Worm (Caenorhabditis elegans) whole organism, young adult: Measurements from ENCODE around the gene plpr-1.
A peak's percentile ranks its signal among the peaks of the same experiment; 100 is the strongest.

Experiments
- B0261.1 ChIP-seq: sonication (generic microtip); optimal IDR thresholded peaks from 2 replicates; lab custom pipeline; 2016; ENCODE audit warnings: mild to moderate bottlenecking, missing genetic modification characterization, moderate library complexity, missing compliant biosample characterization
- C17E4.6 ChIP-seq: fragments of 200-800 bp; sonication (Bioruptor generic); IDR thresholded peaks from 2 replicates; pipeline ENCODE4 v1.3.6; 2022; ENCODE audit warnings: missing genetic modification reagents, missing genetic modification characterization, missing compliant biosample characterization
- F10E7.11 ChIP-seq: sonication (generic microtip); optimal IDR thresholded peaks from 2 replicates; lab custom pipeline; 2017; ENCODE audit warnings: mild to moderate bottlenecking, missing genetic modification characterization, moderate library complexity, missing compliant biosample characterization
- F23B12.7 ChIP-seq: sonication (generic microtip); optimal IDR thresholded peaks from 2 replicates; lab custom pipeline; 2017; ENCODE audit warnings: missing genetic modification characterization, mild to moderate bottlenecking, missing compliant biosample characterization, antibody characterized with exemption, moderate library complexity; ENCODE audit not compliant: insufficient read depth
- F55B11.4 ChIP-seq: sonication (generic microtip); optimal IDR thresholded peaks from 2 replicates; lab custom pipeline; 2016; ENCODE audit warnings: missing compliant biosample characterization, missing genetic modification characterization, borderline replicate concordance; ENCODE audit not compliant: insufficient read depth
- F57A8.1 ChIP-seq: fragments of 200-800 bp; sonication (Bioruptor generic); optimal IDR thresholded peaks from 2 replicates; lab custom pipeline; 2018; ENCODE audit warnings: mild to moderate bottlenecking, missing genetic modification characterization, moderate library complexity, missing compliant biosample characterization
- K11D2.4 ChIP-seq: fragments of 200-800 bp; sonication (Bioruptor generic); IDR thresholded peaks from 2 replicates; pipeline ENCODE4 v1.3.6; 2022; ENCODE audit warnings: missing genetic modification reagents, missing genetic modification characterization, missing compliant biosample characterization
- T07F8.4 ChIP-seq: sonication (generic microtip); optimal IDR thresholded peaks from 2 replicates; lab custom pipeline; 2016; ENCODE audit warnings: mild to moderate bottlenecking, missing genetic modification characterization, moderate library complexity, missing compliant biosample characterization
- Y53G8AR.9 ChIP-seq: fragments of 200-800 bp; sonication (Bioruptor generic); conservative IDR thresholded peaks from 2 replicates; pipeline ENCODE4 v1.3.6; 2022; ENCODE audit warnings: missing genetic modification reagents, missing genetic modification characterization, missing compliant biosample characterization
- Y56A3A.18 ChIP-seq: fragments of 200-800 bp; sonication (Bioruptor generic); IDR thresholded peaks from 2 replicates; pipeline ENCODE4 v1.3.6; 2022; ENCODE audit warnings: missing genetic modification reagents, missing genetic modification characterization, missing compliant biosample characterization
- Y95B8A.8 ChIP-seq: fragments of 200-800 bp; sonication (Bioruptor generic); IDR thresholded peaks from 2 replicates; pipeline ENCODE4 v1.3.6; 2022; ENCODE audit warnings: missing genetic modification reagents, missing genetic modification characterization, missing compliant biosample characterization
- ZK185.1 ChIP-seq: sonication (generic microtip); optimal IDR thresholded peaks from 2 replicates; lab custom pipeline; 2016; ENCODE audit warnings: mild to moderate bottlenecking, missing genetic modification characterization, missing compliant biosample characterization; ENCODE audit not compliant: poor library complexity, severe bottlenecking
- aptf-3 ChIP-seq: fragments of 200-800 bp; sonication (Bioruptor generic); IDR thresholded peaks from 2 replicates; pipeline ENCODE4 v1.3.6; 2022; ENCODE audit warnings: missing genetic modification characterization, missing compliant biosample characterization
- attf-3 ChIP-seq: fragments of 200-800 bp; sonication (Bioruptor generic); conservative IDR thresholded peaks from 2 replicates; pipeline ENCODE4 v1.3.6; 2022; ENCODE audit warnings: missing genetic modification reagents, missing genetic modification characterization, missing compliant biosample characterization
- attf-6 ChIP-seq: fragments of 200-800 bp; sonication (Bioruptor generic); IDR thresholded peaks from 2 replicates; pipeline ENCODE4 v1.3.6; 2022; ENCODE audit warnings: missing genetic modification reagents, missing genetic modification characterization, missing compliant biosample characterization
- cebp-1 ChIP-seq, 2 experiments: fragments of 200-800 bp in 1 of 2; sonication (Bioruptor generic) in 1 of 2; sonication (generic microtip) in 1 of 2; IDR thresholded peaks in 1 of 2; optimal IDR thresholded peaks in 1 of 2; 2 replicates each; pipeline versions ENCODE4 v1.3.6 to Lab custom; 2017 to 2022; ENCODE audit warnings: missing compliant biosample characterization in 2 of 2, missing genetic modification characterization in 2 of 2, mild to moderate bottlenecking in 1 of 2, missing genetic modification reagents in 1 of 2, moderate library complexity in 1 of 2
- cebp-2 ChIP-seq: fragments of 200-800 bp; sonication (Bioruptor generic); IDR thresholded peaks from 2 replicates; pipeline ENCODE4 v1.3.6; 2022; ENCODE audit warnings: missing genetic modification characterization, missing compliant biosample characterization
- ceh-27 ChIP-seq: fragments of 200-800 bp; sonication (Bioruptor generic); optimal IDR thresholded peaks from 2 replicates; lab custom pipeline; 2018; ENCODE audit warnings: mild to moderate bottlenecking, missing genetic modification characterization, moderate library complexity, missing compliant biosample characterization
- ceh-91 ChIP-seq: fragments of 200-800 bp; sonication (Bioruptor generic); IDR thresholded peaks from 2 replicates; pipeline ENCODE4 v1.3.6; 2022; ENCODE audit warnings: missing genetic modification reagents, missing genetic modification characterization, missing compliant biosample characterization
- chd-7 ChIP-seq: sonication (generic microtip); optimal IDR thresholded peaks from 2 replicates; lab custom pipeline; 2016; ENCODE audit warnings: mild to moderate bottlenecking, missing genetic modification characterization, moderate library complexity, missing compliant biosample characterization
- efl-1 ChIP-seq: fragments of 150-350 bp; optimal IDR thresholded peaks from 2 replicates; lab custom pipeline; 2014; ENCODE audit warnings: missing biosample characterization, missing genetic modification reagents, missing genetic modification characterization
- egl-44 ChIP-seq: fragments of 200-800 bp; sonication (Bioruptor generic); IDR thresholded peaks from 2 replicates; pipeline ENCODE4 v1.3.6; 2022; ENCODE audit warnings: missing genetic modification reagents, missing genetic modification characterization, missing compliant biosample characterization
- gei-17 ChIP-seq: fragments of 200-800 bp; sonication (Bioruptor generic); optimal IDR thresholded peaks from 2 replicates; lab custom pipeline; 2018; ENCODE audit warnings: mild to moderate bottlenecking, missing genetic modification characterization, missing compliant biosample characterization
- him-1 ChIP-seq: sonication (generic microtip); optimal IDR thresholded peaks from 2 replicates; lab custom pipeline; 2016; ENCODE audit warnings: missing genotype, missing genetic modification reagents, missing genetic modification characterization, missing compliant biosample characterization
- hrde-1 ChIP-seq: sonication (generic microtip); optimal IDR thresholded peaks from 2 replicates; lab custom pipeline; 2016; ENCODE audit warnings: missing genetic modification characterization, mild to moderate bottlenecking, missing compliant biosample characterization, moderate library complexity, missing genotype, missing genetic modification reagents, borderline replicate concordance
- lag-1 ChIP-seq: fragments of 200-800 bp; sonication (Bioruptor generic); IDR thresholded peaks from 2 replicates; pipeline ENCODE4 v1.3.6; 2022; ENCODE audit warnings: missing genetic modification reagents, missing genetic modification characterization, missing compliant biosample characterization
- lin-35 ChIP-seq, 3 experiments: fragments of 150-350 bp in 2 of 3; sonication (generic microtip) in 1 of 3; optimal IDR thresholded peaks; 2 replicates each; lab custom pipeline; 2014 to 2018; ENCODE audit warnings: missing biosample characterization in 3 of 3, missing genetic modification characterization in 3 of 3, missing genetic modification reagents in 3 of 3
- lin-40 ChIP-seq: sonication (generic microtip); optimal IDR thresholded peaks from 2 replicates; lab custom pipeline; 2016; ENCODE audit warnings: missing genetic modification characterization, mild to moderate bottlenecking, missing compliant biosample characterization, missing genotype, missing genetic modification reagents
- lir-1 ChIP-seq: fragments of 200-800 bp; sonication (Bioruptor generic); conservative IDR thresholded peaks from 2 replicates; pipeline ENCODE4 v1.3.6; 2022; ENCODE audit warnings: missing genetic modification reagents, missing genetic modification characterization, missing compliant biosample characterization
- lsy-27 ChIP-seq: sonication (generic microtip); optimal IDR thresholded peaks from 2 replicates; lab custom pipeline; 2017; ENCODE audit warnings: missing genetic modification characterization, mild to moderate bottlenecking, missing compliant biosample characterization, antibody characterized with exemption, missing genotype, borderline replicate concordance; ENCODE audit not compliant: insufficient read depth
- madf-10 ChIP-seq: sonication (generic microtip); optimal IDR thresholded peaks from 2 replicates; lab custom pipeline; 2016; ENCODE audit warnings: mild to moderate bottlenecking, missing genetic modification characterization, missing compliant biosample characterization
- madf-8 ChIP-seq: fragments of 200-800 bp; sonication (Bioruptor generic); conservative IDR thresholded peaks from 2 replicates; pipeline ENCODE4 v1.3.6; 2022; ENCODE audit warnings: missing genetic modification reagents, missing genetic modification characterization, missing compliant biosample characterization
- mes-4 ChIP-seq: sonication (generic microtip); optimal IDR thresholded peaks from 2 replicates; lab custom pipeline; 2016; ENCODE audit warnings: missing genotype, missing genetic modification characterization, missing compliant biosample characterization
- mxl-1 ChIP-seq: sonication (generic microtip); optimal IDR thresholded peaks from 2 replicates; lab custom pipeline; 2016; ENCODE audit warnings: missing genetic modification characterization, missing compliant biosample characterization
- nfyb-1 ChIP-seq: fragments of 200-800 bp; sonication (Bioruptor generic); IDR thresholded peaks from 2 replicates; pipeline ENCODE4 v1.3.6; 2022; ENCODE audit warnings: missing genetic modification reagents, missing genetic modification characterization, missing compliant biosample characterization
- nhr-179 ChIP-seq: sonication (generic microtip); optimal IDR thresholded peaks from 2 replicates; lab custom pipeline; 2016; ENCODE audit warnings: mild to moderate bottlenecking, missing genetic modification characterization, missing compliant biosample characterization
- nhr-27 ChIP-seq: fragments of 200-800 bp; sonication (Bioruptor generic); optimal IDR thresholded peaks from 2 replicates; lab custom pipeline; 2018; ENCODE audit warnings: mild to moderate bottlenecking, missing genetic modification characterization, moderate library complexity, missing compliant biosample characterization
- pha-4 ChIP-seq: fragments of 150-350 bp; sonication (generic microtip); optimal IDR thresholded peaks from 2 replicates; lab custom pipeline; 2014; ENCODE audit warnings: missing biosample characterization, missing genetic modification reagents, missing genetic modification characterization
- repo-1 ChIP-seq: sonication (generic microtip); optimal IDR thresholded peaks from 2 replicates; lab custom pipeline; 2017; ENCODE audit warnings: mild to moderate bottlenecking, missing genetic modification characterization, missing compliant biosample characterization
- snpc-1.3 ChIP-seq: sonication (generic microtip); optimal IDR thresholded peaks from 2 replicates; lab custom pipeline; 2017; ENCODE audit warnings: missing genetic modification characterization, mild to moderate bottlenecking, missing compliant biosample characterization, antibody characterized with exemption, moderate library complexity, missing genotype, missing genetic modification reagents; ENCODE audit not compliant: insufficient read depth
- tbp1 ChIP-seq: fragments of 200-800 bp; sonication (Bioruptor generic); optimal IDR thresholded peaks from 2 replicates; lab custom pipeline; 2018; ENCODE audit warnings: mild to moderate bottlenecking, missing genetic modification characterization, missing compliant biosample characterization
- tlf-1 ChIP-seq: fragments of 200-800 bp; sonication (Bioruptor generic); optimal IDR thresholded peaks from 2 replicates; lab custom pipeline; 2018; ENCODE audit warnings: mild to moderate bottlenecking, missing genetic modification characterization, missing compliant biosample characterization
- unc-130 ChIP-seq: sonication (generic microtip); optimal IDR thresholded peaks from 2 replicates; lab custom pipeline; 2016; ENCODE audit warnings: missing genetic modification reagents, missing genetic modification characterization, missing compliant biosample characterization
- unc-62 ChIP-seq: fragments of 150-350 bp; optimal IDR thresholded peaks from 2 replicates; lab custom pipeline; 2014; ENCODE audit warnings: missing biosample characterization, missing genetic modification reagents, missing genetic modification characterization
- zim-3 ChIP-seq: sonication (generic microtip); optimal IDR thresholded peaks from 2 replicates; lab custom pipeline; 2017; ENCODE audit warnings: mild to moderate bottlenecking, missing genetic modification characterization, moderate library complexity, missing compliant biosample characterization
- ztf-18 ChIP-seq: sonication (generic microtip); optimal IDR thresholded peaks from 2 replicates; lab custom pipeline; 2016; ENCODE audit warnings: missing genotype, mild to moderate bottlenecking, missing genetic modification characterization, missing compliant biosample characterization
- ztf-28 ChIP-seq: fragments of 200-800 bp; sonication (Bioruptor generic); IDR thresholded peaks from 2 replicates; pipeline ENCODE4 v1.3.6; 2022; ENCODE audit warnings: missing genetic modification reagents, missing genetic modification characterization, missing compliant biosample characterization
- ztf-3 ChIP-seq: fragments of 200-800 bp; sonication (Bioruptor generic); optimal IDR thresholded peaks from 2 replicates; lab custom pipeline; 2018; ENCODE audit warnings: mild to moderate bottlenecking, missing genetic modification characterization, missing compliant biosample characterization

The plpr-1 gene

DNA sequence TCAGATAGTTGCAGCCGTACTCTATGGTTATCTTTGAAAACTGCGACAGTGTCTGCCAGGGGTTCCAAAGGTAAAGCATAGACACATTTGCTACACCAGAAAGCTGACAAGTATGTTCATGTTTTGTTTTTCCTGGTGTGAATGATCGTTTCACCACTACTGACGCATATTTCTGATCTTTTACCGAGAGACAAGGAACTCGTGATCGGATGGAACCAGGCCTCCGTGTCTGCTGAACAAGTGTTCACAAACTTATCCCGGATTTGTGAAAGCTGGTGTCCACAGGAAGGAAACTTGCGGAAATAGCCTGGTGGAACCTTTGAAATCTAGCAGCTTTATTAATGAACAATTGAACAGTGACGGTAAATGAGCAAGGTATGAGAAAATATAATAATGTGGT, 37.7 kb downstream of the plpr-1 start (continued):
- no peak for TF ChIP-seq unc-62
- TF ChIP-seq ztf-28 (GFP tag; lab: Robert Waterston, UW) = no peak
- TF ChIP-seq pha-4 (tag; lab: Kevin White, UChicago) = no peak
- no peak for TF ChIP-seq cebp-2 (GFP tag; lab: Robert Waterston, UW)
- no peak for TF ChIP-seq F57A8.1 (GFP tag; lab: Kevin White, UChicago)
- TF ChIP-seq madf-10 = no peak
- TF ChIP-seq madf-8 (GFP tag; lab: Robert Waterston, UW) = 0 out of 2 replicates have a peak, but pooled peaks have one; percentile 13
- no peak for TF ChIP-seq cebp-1 (GFP tag; IDR thresholded peaks at IDR 0.05; lab: Robert Waterston, UW)
- no peak for TF ChIP-seq cebp-1 (tag; optimal IDR thresholded peaks at IDR 0.05; lab: Kevin White, UChicago)
- TF ChIP-seq lir-1 (GFP tag; lab: Robert Waterston, UW) = no peak
- TF ChIP-seq nhr-179 = no peak
- no peak for TF ChIP-seq Y95B8A.8 (GFP tag; lab: Robert Waterston, UW)
- peak; percentile 74; the same call in 1 of the 2 replicates for TF ChIP-seq Y53G8AR.9 (GFP tag; lab: Robert Waterston, UW)
- TF ChIP-seq B0261.1 (tag; lab: Kevin White, UChicago) = no peak
- TF ChIP-seq repo-1 (tag; lab: Kevin White, UChicago) = no peak
- no peak for TF ChIP-seq lin-35 (GFP tag; optimal IDR thresholded peaks at IDR 0.05; lab: Kevin White, UChicago)
- no peak for TF ChIP-seq ztf-18
- TF ChIP-seq ceh-27 (GFP tag; lab: Kevin White, UChicago) = no peak
- no peak for TF ChIP-seq lsy-27 (tag; lab: Kevin White, UChicago)
- TF ChIP-seq tlf-1 = no peak
- no peak for TF ChIP-seq zim-3 (tag; lab: Kevin White, UChicago)
- TF ChIP-seq F10E7.11 (tag; lab: Kevin White, UChicago) = no peak
- peak; percentile 59; the same call in 1 of the 2 replicates for TF ChIP-seq nfyb-1 (GFP tag; lab: Robert Waterston, UW)
- TF ChIP-seq ZK185.1 (tag; lab: Kevin White, UChicago) = no peak
- no peak for TF ChIP-seq egl-44 (GFP tag; lab: Robert Waterston, UW)
- no peak for TF ChIP-seq aptf-3
- peak; percentile 83 for TF ChIP-seq hrde-1 (tag; lab: Kevin White, UChicago)
- TF ChIP-seq lag-1 (GFP tag; lab: Robert Waterston, UW) = no peak
- TF ChIP-seq T07F8.4 = no peak
- TF ChIP-seq tbp1 (GFP tag; lab: Kevin White, UChicago) = peak; percentile 2
- TF ChIP-seq attf-3 = no peak
- TF ChIP-seq him-1 = no peak
- no peak for TF ChIP-seq mes-4 (tag; lab: Kevin White, UChicago)
- no peak for TF ChIP-seq ztf-3 (GFP tag; lab: Kevin White, UChicago)
- no peak for TF ChIP-seq F23B12.7
- no peak for TF ChIP-seq C17E4.6 (GFP tag; lab: Robert Waterston, UW)
- TF ChIP-seq efl-1 = peak; percentile 13
- no peak for TF ChIP-seq lin-40 (tag; lab: Kevin White, UChicago)
- TF ChIP-seq Y56A3A.18 (GFP tag; lab: Robert Waterston, UW) = 0 out of 2 replicates have a peak, but pooled peaks have one; percentile 31
- TF ChIP-seq unc-130 (GFP tag; lab: Kevin White, UChicago) = no peak
- TF ChIP-seq mxl-1 (tag; lab: Kevin White, UChicago) = no peak
- no peak for TF ChIP-seq attf-6 (GFP tag; lab: Robert Waterston, UW)
- no peak for TF ChIP-seq nhr-27 (tag; lab: Kevin White, UChicago)
- TF ChIP-seq snpc-1.3 (tag; lab: Kevin White, UChicago) = no peak
- TF ChIP-seq chd-7 = no peak
- TF ChIP-seq F55B11.4 = no peak
- TF ChIP-seq K11D2.4 (GFP tag; lab: Robert Waterston, UW) = no peak
- no peak for TF ChIP-seq ceh-91 (GFP tag; lab: Robert Waterston, UW)
- no peak for TF ChIP-seq gei-17
